Worm (Caenorhabditis elegans) whole organism, L1 larva: Measurements from ENCODE around the gene C45B2.3.

ENCODE experiments used
- C34B4.2 ChIP-seq: sonication (generic microtip); optimal IDR thresholded peaks from 2 replicates; lab custom pipeline; 2017; ENCODE audit warnings: mild to moderate bottlenecking, missing genetic modification characterization, missing compliant biosample characterization
- Y116A8C.19 ChIP-seq: sonication (generic microtip); optimal IDR thresholded peaks from 2 replicates; lab custom pipeline; 2016; ENCODE audit warnings: missing compliant biosample characterization, missing genetic modification characterization, borderline replicate concordance
- alr-1 ChIP-seq: fragments of 200-800 bp; sonication (Bioruptor generic); optimal IDR thresholded peaks from 2 replicates; lab custom pipeline; 2018; ENCODE audit warnings: borderline replicate concordance, mild to moderate bottlenecking, missing genetic modification characterization, missing compliant biosample characterization
- aly-2 ChIP-seq: fragments of 150-350 bp; optimal IDR thresholded peaks from 2 replicates; lab custom pipeline; 2014; ENCODE audit warnings: missing biosample characterization, missing genetic modification characterization
- ama-1 ChIP-seq: fragments of 150-350 bp; optimal IDR thresholded peaks from 2 replicates; lab custom pipeline; 2014
- ceh-8 ChIP-seq: fragments of 200-800 bp; sonication (Bioruptor generic); optimal IDR thresholded peaks from 2 replicates; lab custom pipeline; 2018; ENCODE audit warnings: mild to moderate bottlenecking, missing genetic modification characterization, moderate library complexity, missing compliant biosample characterization
- ceh-82 ChIP-seq, 3 experiments: fragments of 150-350 bp in 1 of 3; sonication (generic microtip) in 2 of 3; optimal IDR thresholded peaks; 2 replicates each; lab custom pipeline; 2014 to 2017; ENCODE audit warnings: missing biosample characterization in 3 of 3, missing genetic modification characterization in 3 of 3
- ces-1 ChIP-seq: fragments of 150-350 bp; optimal IDR thresholded peaks from 2 replicates; lab custom pipeline; 2014; ENCODE audit warnings: missing biosample characterization, missing genetic modification reagents, missing genetic modification characterization
- dpl-1 ChIP-seq, 3 experiments: fragments of 150-350 bp in 2 of 3; sonication (generic microtip) in 1 of 3; optimal IDR thresholded peaks; 2 replicates each; lab custom pipeline; 2014 to 2017; ENCODE audit warnings: missing biosample characterization in 3 of 3, missing genetic modification characterization in 3 of 3, missing genetic modification reagents in 3 of 3
- efl-1 ChIP-seq, 4 experiments: fragments of 150-350 bp; optimal IDR thresholded peaks in 3 of 4; peaks in 1 of 4; 1 replicate in 1 of 4; 2 replicates in 3 of 4; lab custom pipeline; 2014; ENCODE audit warnings: missing biosample characterization in 2 of 4, missing genetic modification characterization in 2 of 4, missing genetic modification reagents in 2 of 4
- elt-2 ChIP-seq: sonication (generic microtip); optimal IDR thresholded peaks from 2 replicates; lab custom pipeline; 2016; ENCODE audit warnings: missing genetic modification characterization, mild to moderate bottlenecking, inconsistent platforms, missing compliant biosample characterization, missing genetic modification reagents
- elt-3 ChIP-seq, 6 experiments: fragments of 150-350 bp in 1 of 6; sonication (generic microtip); optimal IDR thresholded peaks; 2 replicates each; lab custom pipeline; 2017 to 2018; ENCODE audit warnings: missing biosample characterization in 6 of 6, missing genetic modification characterization in 6 of 6, inconsistent platforms in 1 of 6
- fkh-4 ChIP-seq: sonication (generic microtip); optimal IDR thresholded peaks from 2 replicates; lab custom pipeline; 2016; ENCODE audit warnings: missing compliant biosample characterization, missing genetic modification characterization, borderline replicate concordance
- fkh-8 ChIP-seq: sonication (generic microtip); optimal IDR thresholded peaks from 2 replicates; lab custom pipeline; 2016; ENCODE audit warnings: mild to moderate bottlenecking, missing genetic modification characterization, missing compliant biosample characterization
- fos-1 ChIP-seq: fragments of 150-350 bp; optimal IDR thresholded peaks from 2 replicates; lab custom pipeline; 2014; ENCODE audit warnings: missing biosample characterization, missing genetic modification characterization
- grh-1 ChIP-seq: fragments of 200-800 bp; sonication (Bioruptor generic); IDR thresholded peaks from 2 replicates; pipeline ENCODE4 v1.3.6; 2022; ENCODE audit warnings: missing genetic modification reagents, missing genetic modification characterization, missing compliant biosample characterization
- jun-1 ChIP-seq: fragments of 150-350 bp; optimal IDR thresholded peaks from 2 replicates; lab custom pipeline; 2014; ENCODE audit warnings: missing biosample characterization, missing genetic modification reagents, missing genetic modification characterization
- lin-14 ChIP-seq: fragments of 200-800 bp; sonication (Bioruptor generic); optimal IDR thresholded peaks from 2 replicates; lab custom pipeline; 2018; ENCODE audit warnings: mild to moderate bottlenecking, missing genetic modification characterization, moderate library complexity, missing compliant biosample characterization
- lin-35 ChIP-seq, 2 experiments: fragments of 150-350 bp; optimal IDR thresholded peaks; 2 replicates each; lab custom pipeline; 2014; ENCODE audit warnings: missing biosample characterization in 2 of 2, missing genetic modification characterization in 2 of 2, missing genetic modification reagents in 2 of 2
- lsy-2 ChIP-seq, 2 experiments: fragments of 150-350 bp; optimal IDR thresholded peaks; 2 replicates each; lab custom pipeline; 2014; ENCODE audit warnings: missing biosample characterization in 2 of 2, missing genetic modification characterization in 2 of 2
- mep-1 ChIP-seq: fragments of 150-350 bp; optimal IDR thresholded peaks from 2 replicates; lab custom pipeline; 2014; ENCODE audit warnings: missing biosample characterization, missing genetic modification characterization
- nhr-20 ChIP-seq: sonication (generic microtip); optimal IDR thresholded peaks from 2 replicates; lab custom pipeline; 2016; ENCODE audit warnings: mild to moderate bottlenecking, missing genetic modification characterization, missing compliant biosample characterization
- nhr-71 ChIP-seq: sonication (generic microtip); optimal IDR thresholded peaks from 2 replicates; lab custom pipeline; 2016; ENCODE audit warnings: mild to moderate bottlenecking, missing genetic modification characterization, moderate library complexity, missing compliant biosample characterization
- nhr-76 ChIP-seq: sonication (generic microtip); optimal IDR thresholded peaks from 2 replicates; lab custom pipeline; 2017; ENCODE audit warnings: missing biosample characterization, missing genetic modification characterization
- nhr-84 ChIP-seq: sonication (generic microtip); optimal IDR thresholded peaks from 2 replicates; lab custom pipeline; 2017; ENCODE audit warnings: missing biosample characterization, missing genetic modification characterization
- nhr-85 ChIP-seq: sonication (generic microtip); peaks from one replicate; lab custom pipeline; 2016; ENCODE audit warnings: missing genetic modification characterization, inconsistent platforms, missing compliant biosample characterization
- nhr-90 ChIP-seq: sonication (generic microtip); optimal IDR thresholded peaks from 2 replicates; lab custom pipeline; 2016; ENCODE audit warnings: mild to moderate bottlenecking, missing genetic modification characterization, missing compliant biosample characterization; ENCODE audit not compliant: poor library complexity
- pax-3 ChIP-seq: fragments of 200-800 bp; sonication (Bioruptor generic); optimal IDR thresholded peaks from 2 replicates; lab custom pipeline; 2018; ENCODE audit warnings: mild to moderate bottlenecking, missing genetic modification characterization, moderate library complexity, missing compliant biosample characterization
- rnt-1 ChIP-seq: sonication (generic microtip); optimal IDR thresholded peaks from 2 replicates; lab custom pipeline; 2016; ENCODE audit warnings: mild to moderate bottlenecking, missing genetic modification characterization, moderate library complexity, missing compliant biosample characterization
- skn-1 ChIP-seq: fragments of 150-350 bp; optimal IDR thresholded peaks from 2 replicates; lab custom pipeline; 2014; ENCODE audit warnings: missing biosample characterization, missing genetic modification characterization
- snu-23 ChIP-seq: sonication (generic microtip); optimal IDR thresholded peaks from 2 replicates; lab custom pipeline; 2016; ENCODE audit warnings: missing genetic modification characterization, missing compliant biosample characterization
- unc-86 ChIP-seq: sonication (generic microtip); optimal IDR thresholded peaks from 2 replicates; lab custom pipeline; 2016; ENCODE audit warnings: missing genetic modification characterization, missing compliant biosample characterization
- unc-98 ChIP-seq: fragments of 200-800 bp; sonication (Bioruptor generic); IDR thresholded peaks from 2 replicates; pipeline ENCODE4 v1.3.6; 2022; ENCODE audit warnings: missing genetic modification characterization, missing compliant biosample characterization
- vab-15 ChIP-seq: sonication (generic microtip); optimal IDR thresholded peaks from 2 replicates; lab custom pipeline; 2017; ENCODE audit warnings: missing genotype, mild to moderate bottlenecking, missing genetic modification characterization, missing compliant biosample characterization
- zag-1 ChIP-seq: fragments of 150-350 bp; optimal IDR thresholded peaks from 2 replicates; lab custom pipeline; 2014; ENCODE audit warnings: missing biosample characterization, missing genetic modification characterization
- zip-4 ChIP-seq: fragments of 200-800 bp; sonication (Bioruptor generic); optimal IDR thresholded peaks from 2 replicates; lab custom pipeline; 2018; ENCODE audit warnings: mild to moderate bottlenecking, missing genetic modification characterization, moderate library complexity, missing compliant biosample characterization

The C45B2.3 gene

DNA sequence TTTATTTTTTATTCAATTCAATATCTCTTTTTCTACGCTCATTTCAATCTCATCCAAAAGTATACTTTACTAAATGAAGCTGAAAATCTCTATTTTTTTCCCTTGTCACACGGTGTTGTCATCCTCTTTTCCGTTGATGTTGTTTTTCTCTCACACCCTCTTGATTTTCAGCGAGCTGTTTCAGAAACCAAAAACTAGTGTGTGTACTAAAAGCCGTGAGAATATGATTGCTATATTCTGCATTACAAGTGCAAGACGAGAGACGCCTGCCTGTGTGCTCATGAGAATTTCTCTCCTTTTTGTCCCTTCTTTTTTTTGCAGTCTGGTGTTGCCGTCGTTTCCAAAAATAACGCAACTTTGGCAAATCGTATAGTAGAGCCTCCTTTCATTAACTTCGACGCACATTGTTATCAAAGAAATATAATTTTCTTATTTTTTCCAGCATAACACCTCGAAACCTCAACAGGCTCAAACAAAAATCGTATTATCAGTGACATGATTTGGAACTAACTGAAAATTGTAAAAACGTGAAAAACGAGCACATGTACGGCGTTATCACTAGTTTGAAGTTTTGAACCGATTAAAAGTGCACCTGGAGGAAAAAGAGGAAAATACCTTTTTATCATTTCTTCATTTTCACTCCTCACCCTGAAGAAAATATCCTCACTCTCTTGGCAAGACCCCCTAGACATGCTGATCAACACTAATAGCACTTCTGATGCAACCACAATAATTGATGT, 35.5 kb downstream of the C45B2.3 start, which contains the start of gene C15H9.2:
Gene C15H9.2 (plus strand): TSS at position 441 of the 740 bp plus-strand sequence.
- no peak for TF ChIP-seq dpl-1 (GFP tag; optimal IDR thresholded peaks at IDR 0.05; lab: Kevin White, UChicago)
- peak; percentile 56 for TF ChIP-seq elt-2 (tag; lab: Kevin White, UChicago)
- no peak for TF ChIP-seq nhr-84 (tag; lab: Kevin White, UChicago)
- peak; percentile 14 for TF ChIP-seq ceh-8
- peak; percentile 53 for TF ChIP-seq fkh-8
- peak; percentile 20 for TF ChIP-seq lin-14 (GFP tag; lab: Kevin White, UChicago)

DNA sequence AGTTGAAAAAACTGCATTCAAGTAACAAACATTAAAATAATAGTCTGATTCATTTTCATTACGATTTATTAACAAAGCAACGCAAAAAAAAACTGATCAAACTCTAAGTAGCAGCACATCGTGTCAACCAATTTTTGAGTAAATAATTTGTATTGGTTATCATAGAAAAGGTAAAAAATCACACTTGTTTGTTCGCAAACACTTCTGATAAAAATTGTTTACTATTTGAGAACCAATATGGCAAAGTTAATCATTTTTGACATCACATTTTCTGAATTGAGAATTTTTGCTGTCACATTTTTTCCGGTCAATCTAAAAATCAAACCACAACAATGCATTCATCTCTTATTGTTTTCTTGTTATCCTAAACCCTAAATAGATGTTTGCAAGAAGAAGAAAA, 38.5 kb downstream of the C45B2.3 start:
- no peak for TF ChIP-seq aly-2 (tag; lab: Kevin White, UChicago)
- TF ChIP-seq alr-1 (tag; lab: Kevin White, UChicago): no peak

DNA sequence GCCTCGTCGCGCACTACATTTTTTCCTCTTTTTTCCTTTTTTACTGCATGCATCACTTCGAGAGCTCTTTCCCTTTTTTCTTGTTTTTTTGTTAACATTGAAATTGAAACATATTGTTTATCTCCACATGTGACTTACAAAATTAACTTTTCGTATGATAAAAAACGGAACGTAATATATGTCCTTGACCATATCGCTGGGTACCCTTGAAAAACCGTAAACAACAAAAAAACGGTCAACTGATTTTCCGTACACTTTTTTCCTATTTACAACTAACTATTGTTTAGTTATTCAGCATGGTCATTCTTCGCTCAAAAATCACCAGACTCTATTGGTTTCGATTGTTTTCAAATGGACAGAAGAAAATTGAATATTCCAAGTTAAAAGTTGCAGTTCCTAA, 39.3 kb downstream of the C45B2.3 start, which contains the start of gene nnt-1:
Gene nnt-1 (plus strand): TSS at position 286 of the 400 bp plus-strand sequence.
- TF ChIP-seq elt-3 (tag; optimal IDR thresholded peaks at IDR 0.05; lab: Kevin White, UChicago): peak in 1 of 6 experiments; percentile 40
- no peak for TF ChIP-seq efl-1 (optimal IDR thresholded peaks at IDR 0.05; lab: Kevin White, UChicago)
- TF ChIP-seq efl-1 (GFP tag; optimal IDR thresholded peaks at IDR 0.05 in 1 of 2; lab: Kevin White, UChicago): no peak
- peak in 1 of 2 experiments; percentile 22 for TF ChIP-seq lin-35 (GFP tag; optimal IDR thresholded peaks at IDR 0.05; lab: Kevin White, UChicago)
- TF ChIP-seq mep-1: no peak
- no peak for TF ChIP-seq vab-15 (tag; lab: Kevin White, UChicago)
- TF ChIP-seq nhr-20 (tag; lab: Kevin White, UChicago): peak; percentile 83
- peak; percentile 44 for TF ChIP-seq nhr-85
- no peak for TF ChIP-seq rnt-1
- no peak for TF ChIP-seq snu-23 (GFP tag; lab: Kevin White, UChicago)
- TF ChIP-seq ces-1 (GFP tag; lab: Kevin White, UChicago): no peak
- no peak for TF ChIP-seq jun-1 (tag; lab: Kevin White, UChicago)
- no peak for TF ChIP-seq ceh-82 (tag; optimal IDR thresholded peaks at IDR 0.05; lab: Kevin White, UChicago)
- TF ChIP-seq zip-4 (GFP tag; lab: Kevin White, UChicago): no peak
- no peak for TF ChIP-seq C34B4.2 (tag; lab: Kevin White, UChicago)
- no peak for TF ChIP-seq unc-98 (GFP tag; lab: Robert Waterston, UW)
- TF ChIP-seq fos-1 (tag; lab: Kevin White, UChicago): no peak
- no peak for TF ChIP-seq nhr-76 (tag; lab: Kevin White, UChicago)
- no peak for TF ChIP-seq ama-1 (lab: Kevin White, UChicago)
- TF ChIP-seq lsy-2 (tag; optimal IDR thresholded peaks at IDR 0.05; lab: Kevin White, UChicago): no peak
- TF ChIP-seq nhr-90 (tag; lab: Kevin White, UChicago): peak; percentile 6
- TF ChIP-seq pax-3 (tag; lab: Kevin White, UChicago): no peak
- TF ChIP-seq fkh-4 (tag; lab: Kevin White, UChicago): no peak
- no peak for TF ChIP-seq unc-86
- TF ChIP-seq nhr-71 (tag; lab: Kevin White, UChicago): peak; percentile 29
- peak; percentile 54 for TF ChIP-seq lin-14 (GFP tag; lab: Kevin White, UChicago)
- TF ChIP-seq skn-1 (tag; lab: Kevin White, UChicago): no peak
- no peak for TF ChIP-seq grh-1 (GFP tag; lab: Robert Waterston, UW)
- TF ChIP-seq Y116A8C.19 (tag; lab: Kevin White, UChicago): no peak
- TF ChIP-seq zag-1 (tag; lab: Kevin White, UChicago): no peak
